Worm (Caenorhabditis elegans) whole organism, young adult: ENCODE measurements around the gene F08H9.2.

ENCODE experiments used
- B0019.2 ChIP-seq: fragments of 200-800 bp; sonication (Bioruptor generic); conservative IDR thresholded peaks from 2 replicates; pipeline ENCODE4 v1.3.6; 2022; ENCODE audit warnings: missing genetic modification reagents, missing genetic modification characterization, missing compliant biosample characterization
- B0336.3 ChIP-seq: fragments of 200-800 bp; sonication (Bioruptor generic); IDR thresholded peaks from 2 replicates; pipeline ENCODE4 v1.3.6; 2022; ENCODE audit warnings: missing genetic modification characterization, missing compliant biosample characterization
- C17E4.6 ChIP-seq: fragments of 200-800 bp; sonication (Bioruptor generic); IDR thresholded peaks from 2 replicates; pipeline ENCODE4 v1.3.6; 2022; ENCODE audit warnings: missing genetic modification reagents, missing genetic modification characterization, missing compliant biosample characterization
- F10E7.11 ChIP-seq: sonication (generic microtip); optimal IDR thresholded peaks from 2 replicates; lab custom pipeline; 2017; ENCODE audit warnings: mild to moderate bottlenecking, missing genetic modification characterization, moderate library complexity, missing compliant biosample characterization
- F33H1.4 ChIP-seq: fragments of 200-800 bp; sonication (Bioruptor generic); IDR thresholded peaks from 2 replicates; pipeline ENCODE4 v1.3.6; 2022; ENCODE audit warnings: missing genetic modification reagents, missing genetic modification characterization, missing compliant biosample characterization
- F37B4.10 ChIP-seq: fragments of 200-800 bp; sonication (Bioruptor generic); IDR thresholded peaks from 2 replicates; pipeline ENCODE4 v1.3.6; 2022; ENCODE audit warnings: missing genetic modification characterization, missing compliant biosample characterization
- F39B2.1 ChIP-seq: fragments of 200-800 bp; sonication (Bioruptor generic); IDR thresholded peaks from 2 replicates; pipeline ENCODE4 v1.3.6; 2022; ENCODE audit warnings: missing genetic modification reagents, missing genetic modification characterization, missing compliant biosample characterization
- F49E8.2 ChIP-seq: sonication (generic microtip); optimal IDR thresholded peaks from 3 replicates; lab custom pipeline; 2017; ENCODE audit warnings: missing genetic modification characterization, mild to moderate bottlenecking, missing compliant biosample characterization, antibody characterized with exemption, moderate library complexity; ENCODE audit not compliant: insufficient read depth
- F52B5.7 ChIP-seq: sonication (generic microtip); optimal IDR thresholded peaks from 2 replicates; lab custom pipeline; 2016; ENCODE audit warnings: mild to moderate bottlenecking, missing genetic modification characterization, missing compliant biosample characterization
- T26A5.8 ChIP-seq: sonication (generic microtip); optimal IDR thresholded peaks from 2 replicates; lab custom pipeline; 2016; ENCODE audit warnings: missing genetic modification characterization, missing compliant biosample characterization
- Y53F4B.3 ChIP-seq: fragments of 200-800 bp; sonication (Bioruptor generic); IDR thresholded peaks from 2 replicates; pipeline ENCODE4 v1.3.6; 2022; ENCODE audit warnings: missing genetic modification reagents, missing genetic modification characterization, missing compliant biosample characterization
- Y53G8AR.9 ChIP-seq: fragments of 200-800 bp; sonication (Bioruptor generic); conservative IDR thresholded peaks from 2 replicates; pipeline ENCODE4 v1.3.6; 2022; ENCODE audit warnings: missing genetic modification reagents, missing genetic modification characterization, missing compliant biosample characterization
- Y56A3A.18 ChIP-seq: fragments of 200-800 bp; sonication (Bioruptor generic); IDR thresholded peaks from 2 replicates; pipeline ENCODE4 v1.3.6; 2022; ENCODE audit warnings: missing genetic modification reagents, missing genetic modification characterization, missing compliant biosample characterization
- Y95B8A.8 ChIP-seq: fragments of 200-800 bp; sonication (Bioruptor generic); IDR thresholded peaks from 2 replicates; pipeline ENCODE4 v1.3.6; 2022; ENCODE audit warnings: missing genetic modification reagents, missing genetic modification characterization, missing compliant biosample characterization
- aptf-2 ChIP-seq: fragments of 200-800 bp; sonication (Bioruptor generic); conservative IDR thresholded peaks from 2 replicates; pipeline ENCODE4 v1.3.6; 2022; ENCODE audit warnings: missing genetic modification reagents, missing genetic modification characterization, missing compliant biosample characterization
- aptf-3 ChIP-seq: fragments of 200-800 bp; sonication (Bioruptor generic); IDR thresholded peaks from 2 replicates; pipeline ENCODE4 v1.3.6; 2022; ENCODE audit warnings: missing genetic modification characterization, missing compliant biosample characterization
- atf-7 ChIP-seq: sonication (generic microtip); optimal IDR thresholded peaks from 2 replicates; lab custom pipeline; 2017; ENCODE audit warnings: mild to moderate bottlenecking, missing genetic modification characterization, missing compliant biosample characterization
- attf-6 ChIP-seq: fragments of 200-800 bp; sonication (Bioruptor generic); IDR thresholded peaks from 2 replicates; pipeline ENCODE4 v1.3.6; 2022; ENCODE audit warnings: missing genetic modification reagents, missing genetic modification characterization, missing compliant biosample characterization
- ceh-79 ChIP-seq: sonication (generic microtip); optimal IDR thresholded peaks from 2 replicates; lab custom pipeline; 2017; ENCODE audit warnings: mild to moderate bottlenecking, missing genetic modification characterization, missing compliant biosample characterization
- ceh-91 ChIP-seq: fragments of 200-800 bp; sonication (Bioruptor generic); IDR thresholded peaks from 2 replicates; pipeline ENCODE4 v1.3.6; 2022; ENCODE audit warnings: missing genetic modification reagents, missing genetic modification characterization, missing compliant biosample characterization
- dpl-1 ChIP-seq: fragments of 150-350 bp; optimal IDR thresholded peaks from 2 replicates; lab custom pipeline; 2014; ENCODE audit warnings: missing biosample characterization, missing genetic modification reagents, missing genetic modification characterization
- efl-1 ChIP-seq: fragments of 150-350 bp; optimal IDR thresholded peaks from 2 replicates; lab custom pipeline; 2014; ENCODE audit warnings: missing biosample characterization, missing genetic modification reagents, missing genetic modification characterization
- egl-44 ChIP-seq: fragments of 200-800 bp; sonication (Bioruptor generic); IDR thresholded peaks from 2 replicates; pipeline ENCODE4 v1.3.6; 2022; ENCODE audit warnings: missing genetic modification reagents, missing genetic modification characterization, missing compliant biosample characterization
- ekl-4 ChIP-seq: fragments of 200-800 bp; sonication (Bioruptor generic); IDR thresholded peaks from 2 replicates; pipeline ENCODE4 v1.3.6; 2022; ENCODE audit warnings: missing genetic modification reagents, missing genetic modification characterization, missing compliant biosample characterization
- fkh-3 ChIP-seq: sonication (generic microtip); optimal IDR thresholded peaks from 2 replicates; lab custom pipeline; 2016; ENCODE audit warnings: mild to moderate bottlenecking, missing genetic modification characterization, missing compliant biosample characterization
- gei-17 ChIP-seq: fragments of 200-800 bp; sonication (Bioruptor generic); optimal IDR thresholded peaks from 2 replicates; lab custom pipeline; 2018; ENCODE audit warnings: mild to moderate bottlenecking, missing genetic modification characterization, missing compliant biosample characterization
- him-1 ChIP-seq: sonication (generic microtip); optimal IDR thresholded peaks from 2 replicates; lab custom pipeline; 2016; ENCODE audit warnings: missing genotype, missing genetic modification reagents, missing genetic modification characterization, missing compliant biosample characterization
- hmg-1.2 ChIP-seq: fragments of 200-800 bp; sonication (Bioruptor generic); IDR thresholded peaks from 2 replicates; pipeline ENCODE4 v1.3.6; 2022; ENCODE audit warnings: missing genetic modification reagents, missing genetic modification characterization, missing compliant biosample characterization
- hrde-1 ChIP-seq: sonication (generic microtip); optimal IDR thresholded peaks from 2 replicates; lab custom pipeline; 2016; ENCODE audit warnings: missing genetic modification characterization, mild to moderate bottlenecking, missing compliant biosample characterization, moderate library complexity, missing genotype, missing genetic modification reagents, borderline replicate concordance
- hsf-1 ChIP-seq: fragments of 200-800 bp; sonication (Bioruptor generic); IDR thresholded peaks from 2 replicates; pipeline ENCODE4 v1.3.6; 2022; ENCODE audit warnings: missing genetic modification reagents, missing genetic modification characterization, missing compliant biosample characterization
- lin-40 ChIP-seq: sonication (generic microtip); optimal IDR thresholded peaks from 2 replicates; lab custom pipeline; 2016; ENCODE audit warnings: missing genetic modification characterization, mild to moderate bottlenecking, missing compliant biosample characterization, missing genotype, missing genetic modification reagents
- lin-54 ChIP-seq: fragments of 200-800 bp; sonication (Bioruptor generic); optimal IDR thresholded peaks from 2 replicates; lab custom pipeline; 2018; ENCODE audit warnings: mild to moderate bottlenecking, missing genetic modification characterization, missing compliant biosample characterization
- lsl-1 ChIP-seq: fragments of 200-800 bp; sonication (Bioruptor generic); optimal IDR thresholded peaks from 2 replicates; lab custom pipeline; 2018; ENCODE audit warnings: mild to moderate bottlenecking, missing genetic modification characterization, moderate library complexity, missing compliant biosample characterization
- madf-3 ChIP-seq: fragments of 200-800 bp; sonication (Bioruptor generic); IDR thresholded peaks from 2 replicates; pipeline ENCODE4 v1.3.6; 2022; ENCODE audit warnings: missing genetic modification reagents, missing genetic modification characterization, missing compliant biosample characterization
- madf-6 ChIP-seq: fragments of 200-800 bp; sonication (Bioruptor generic); IDR thresholded peaks from 2 replicates; pipeline ENCODE4 v1.3.6; 2022; ENCODE audit warnings: missing genetic modification reagents, missing genetic modification characterization, missing compliant biosample characterization
- madf-8 ChIP-seq: fragments of 200-800 bp; sonication (Bioruptor generic); conservative IDR thresholded peaks from 2 replicates; pipeline ENCODE4 v1.3.6; 2022; ENCODE audit warnings: missing genetic modification reagents, missing genetic modification characterization, missing compliant biosample characterization
- pbrm-1 ChIP-seq: fragments of 200-800 bp; sonication (Bioruptor generic); IDR thresholded peaks from 2 replicates; pipeline ENCODE4 v1.3.6; 2022; ENCODE audit warnings: missing genetic modification reagents, missing genetic modification characterization, missing compliant biosample characterization
- rcor-1 ChIP-seq: fragments of 200-800 bp; sonication (Bioruptor generic); IDR thresholded peaks from 2 replicates; pipeline ENCODE4 v1.3.6; 2022; ENCODE audit warnings: missing genetic modification reagents, missing genetic modification characterization, missing compliant biosample characterization
- snpc-3.4 ChIP-seq: sonication (generic microtip); optimal IDR thresholded peaks from 2 replicates; lab custom pipeline; 2017; ENCODE audit warnings: missing genetic modification characterization, mild to moderate bottlenecking, missing compliant biosample characterization, antibody characterized with exemption, moderate library complexity, missing genotype, missing genetic modification reagents
- snpc-4 ChIP-seq, 5 experiments: fragments of 150-350 bp in 1 of 5; sonication (generic microtip) in 4 of 5; optimal IDR thresholded peaks; 2 replicates each; lab custom pipeline; 2014 to 2018; ENCODE audit warnings: missing genetic modification characterization in 5 of 5, missing biosample characterization in 3 of 5, antibody characterized with exemption in 2 of 5, mild to moderate bottlenecking in 2 of 5, missing compliant biosample characterization in 2 of 5, missing genotype in 2 of 5, moderate library complexity in 2 of 5, missing genetic modification reagents in 1 of 5
- sptf-2 ChIP-seq: fragments of 200-800 bp; sonication (Bioruptor generic); optimal IDR thresholded peaks from 2 replicates; lab custom pipeline; 2018; ENCODE audit warnings: mild to moderate bottlenecking, missing genetic modification characterization, missing compliant biosample characterization
- tbp1 ChIP-seq: fragments of 200-800 bp; sonication (Bioruptor generic); optimal IDR thresholded peaks from 2 replicates; lab custom pipeline; 2018; ENCODE audit warnings: mild to moderate bottlenecking, missing genetic modification characterization, missing compliant biosample characterization
- tbx-9 ChIP-seq: sonication (generic microtip); optimal IDR thresholded peaks from 2 replicates; lab custom pipeline; 2016; ENCODE audit warnings: borderline replicate concordance, missing genetic modification characterization, inconsistent platforms, missing compliant biosample characterization
- tlf-1 ChIP-seq: fragments of 200-800 bp; sonication (Bioruptor generic); optimal IDR thresholded peaks from 2 replicates; lab custom pipeline; 2018; ENCODE audit warnings: mild to moderate bottlenecking, missing genetic modification characterization, missing compliant biosample characterization
- xnd-1 ChIP-seq: sonication (generic microtip); optimal IDR thresholded peaks from 2 replicates; lab custom pipeline; 2016; ENCODE audit warnings: missing genotype, missing genetic modification reagents, missing genetic modification characterization, missing compliant biosample characterization
- ztf-22 ChIP-seq: fragments of 200-800 bp; sonication (Bioruptor generic); optimal IDR thresholded peaks from 2 replicates; lab custom pipeline; 2018; ENCODE audit warnings: mild to moderate bottlenecking, missing genetic modification characterization, moderate library complexity, missing compliant biosample characterization
- ztf-28 ChIP-seq: fragments of 200-800 bp; sonication (Bioruptor generic); IDR thresholded peaks from 2 replicates; pipeline ENCODE4 v1.3.6; 2022; ENCODE audit warnings: missing genetic modification reagents, missing genetic modification characterization, missing compliant biosample characterization
- ztf-3 ChIP-seq: fragments of 200-800 bp; sonication (Bioruptor generic); optimal IDR thresholded peaks from 2 replicates; lab custom pipeline; 2018; ENCODE audit warnings: mild to moderate bottlenecking, missing genetic modification characterization, missing compliant biosample characterization

Gene F08H9.2

DNA sequence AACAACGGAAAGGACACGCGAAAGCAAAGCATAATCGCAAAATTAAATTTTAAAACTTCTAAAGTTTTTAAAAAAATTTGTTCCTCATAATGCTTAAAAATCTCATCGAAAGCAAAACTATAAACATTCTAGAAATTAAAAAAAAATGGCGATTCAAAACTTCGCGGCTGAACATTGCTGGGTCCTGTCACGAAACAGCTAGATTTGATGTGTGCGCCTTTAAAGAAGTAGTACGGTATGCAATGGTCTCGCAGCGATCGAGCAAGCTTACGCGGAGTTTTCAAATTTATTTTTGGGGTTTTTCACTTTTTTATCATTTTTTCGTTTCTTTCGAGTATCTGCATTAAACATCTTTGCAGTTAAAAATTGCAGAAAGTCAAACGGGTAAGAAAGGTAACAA is 3.4 kb upstream of the F08H9.2 start, which contains the start of gene coh-3 (continued):
- TF ChIP-seq rcor-1 (GFP tag; lab: Robert Waterston, UW) (peak; percentile 76), Y53F4B.3 (peak; percentile 61; the same call in 1 of the 2 replicates), attf-6 (GFP tag; lab: Robert Waterston, UW) (peak; percentile 70), B0336.3 (peak; percentile 53; the same call in 1 of the 2 replicates), ekl-4 (peak; percentile 88), snpc-4 (GFP tag; optimal IDR thresholded peaks at IDR 0.05; lab: Kevin White, UChicago) (no peak), snpc-4 (tag; optimal IDR thresholded peaks at IDR 0.05; lab: Kevin White, UChicago) (peak in 3 of 4 experiments; percentile 46 to 74 (median 71)), pbrm-1 (peak; percentile 74), aptf-2 (GFP tag; lab: Robert Waterston, UW) (peak; percentile 65; the same call in 1 of the 2 replicates), madf-3 (GFP tag; lab: Robert Waterston, UW) (peak; percentile 90), ceh-91 (GFP tag; lab: Robert Waterston, UW) (peak; percentile 96), dpl-1 (GFP tag; lab: Kevin White, UChicago) (peak; percentile 90), madf-8 (peak; percentile 96), F33H1.4 (GFP tag; lab: Robert Waterston, UW) (peak; percentile 99), hsf-1 (GFP tag; lab: Robert Waterston, UW) (peak; percentile 93), him-1 (peak; percentile 53), lin-54 (peak; percentile 90), lin-40 (tag; lab: Kevin White, UChicago) (no peak), tbp1 (peak; percentile 69), C17E4.6 (GFP tag; lab: Robert Waterston, UW) (peak; percentile 78; the same call in 1 of the 2 replicates), fkh-3 (tag; lab: Kevin White, UChicago) (no peak), tbx-9 (tag; lab: Kevin White, UChicago) (no peak), Y53G8AR.9 (GFP tag; lab: Robert Waterston, UW) (peak; percentile 81), ztf-28 (GFP tag; lab: Robert Waterston, UW) (peak; percentile 53; the same call in 1 of the 2 replicates), hmg-1.2 (GFP tag; lab: Robert Waterston, UW) (peak; percentile 49; the same call in 1 of the 2 replicates), lsl-1 (GFP tag; lab: Kevin White, UChicago) (peak; percentile 99), ztf-3 (GFP tag; lab: Kevin White, UChicago) (no peak), tlf-1 (GFP tag; lab: Kevin White, UChicago) (peak; percentile 88), T26A5.8 (tag; lab: Kevin White, UChicago) (no peak), F49E8.2 (peak; percentile 94), aptf-3 (GFP tag; lab: Robert Waterston, UW) (no peak), snpc-3.4 (peak; percentile 95), Y95B8A.8 (GFP tag; lab: Robert Waterston, UW) (0 out of 2 replicates have a peak, but pooled peaks have one; percentile 35), Y56A3A.18 (GFP tag; lab: Robert Waterston, UW) (no peak), B0019.2 (peak; percentile 33; the same call in 1 of the 2 replicates)

DNA sequence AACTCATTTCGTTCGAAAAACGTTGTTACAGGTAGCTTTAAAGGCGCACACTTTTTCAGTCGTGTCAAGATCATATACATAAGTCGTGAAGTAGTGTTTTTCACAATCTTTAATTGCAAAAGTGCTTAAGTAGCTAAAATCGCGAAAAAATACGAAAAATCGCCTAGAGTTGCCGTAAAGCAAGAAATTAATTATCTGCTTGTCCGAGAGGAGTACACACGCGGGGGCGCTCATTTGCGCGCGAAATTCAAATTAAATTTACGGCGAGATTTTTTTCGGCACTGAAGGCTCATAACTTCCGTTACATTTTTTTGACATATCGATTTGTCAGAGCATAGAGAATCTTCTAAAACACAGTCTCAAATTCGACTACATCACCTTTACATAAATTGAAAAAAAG is 343 bp upstream of the F08H9.2 start:
- no peak for TF ChIP-seq snpc-4 (GFP tag; optimal IDR thresholded peaks at IDR 0.05; lab: Kevin White, UChicago)
- TF ChIP-seq snpc-4 (tag; optimal IDR thresholded peaks at IDR 0.05; lab: Kevin White, UChicago): peak in 1 of 4 experiments; percentile 13
- TF ChIP-seq gei-17 (GFP tag; lab: Kevin White, UChicago): no peak
- no peak for TF ChIP-seq atf-7 (tag; lab: Kevin White, UChicago)
- TF ChIP-seq xnd-1 (tag; lab: Kevin White, UChicago): peak; percentile 5
- peak; percentile 66 for TF ChIP-seq hrde-1 (tag; lab: Kevin White, UChicago)
- no peak for TF ChIP-seq F52B5.7
- TF ChIP-seq sptf-2: no peak
- no peak for TF ChIP-seq dpl-1 (GFP tag; lab: Kevin White, UChicago)
- TF ChIP-seq egl-44 (GFP tag; lab: Robert Waterston, UW): no peak
- TF ChIP-seq F37B4.10: no peak
- peak; percentile 17 for TF ChIP-seq him-1
- TF ChIP-seq madf-6: 0 out of 2 replicates have a peak, but pooled peaks have one; percentile 28
- no peak for TF ChIP-seq ceh-79 (tag; lab: Kevin White, UChicago)
- no peak for TF ChIP-seq ztf-22 (GFP tag; lab: Kevin White, UChicago)
- TF ChIP-seq F10E7.11: no peak
- TF ChIP-seq madf-3 (GFP tag; lab: Robert Waterston, UW): no peak
- TF ChIP-seq F39B2.1 (GFP tag; lab: Robert Waterston, UW): no peak
- TF ChIP-seq efl-1 (GFP tag; lab: Kevin White, UChicago): no peak
- peak; percentile 9 for TF ChIP-seq lin-54
